Fruit fly (Drosophila melanogaster): ENCODE data around the gene CG31524.

DNA sequence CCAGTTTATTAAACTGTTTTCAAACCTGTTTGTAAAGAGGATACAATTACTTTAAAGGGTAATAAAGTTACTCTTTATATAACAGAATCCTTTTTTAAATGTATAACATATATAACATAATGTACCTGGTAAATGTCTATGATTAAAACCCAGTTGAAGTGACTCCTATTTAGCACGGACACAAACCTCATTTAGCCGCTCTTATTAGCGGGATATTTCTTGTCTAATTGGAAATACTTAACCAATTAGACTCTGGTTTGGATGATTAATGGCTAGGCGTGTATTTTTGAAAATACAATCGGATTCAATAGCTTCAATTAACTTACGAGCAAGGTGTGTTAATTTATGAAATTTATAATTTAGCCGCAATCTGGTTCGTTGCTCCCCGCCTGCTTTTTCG is 47.1 kb downstream of the CG31524 start:
- TF ChIP-seq kay (GFP tag; ENCODE audit: borderline replicate concordance), result no peak
- no peak for TF ChIP-seq pad (GFP tag; optimal IDR thresholded peaks at IDR 0.05)
- TF ChIP-seq CG33017 (tag; optimal IDR thresholded peaks at IDR 0.05), result no peak
- no peak for TF ChIP-seq CG7101 (tag; optimal IDR thresholded peaks at IDR 0.05)
- no peak for TF ChIP-seq Hr96 (GFP tag; optimal IDR thresholded peaks at IDR 0.05)
